Worm (Caenorhabditis elegans): ENCODE data around the gene C08F8.2.
A peak's percentile ranks its signal among the peaks of the same experiment; 100 is the strongest.

Gene C08F8.2

ce11 chrIV:11169652-11170051 lies 18.9 kb downstream of the C08F8.2 start, which contains the start of gene nhr-67:
Gene nhr-67, plus strand, starts transcription at chrIV:11169748.
- TF ChIP-seq snpc-4 (tag; optimal IDR thresholded peaks at IDR 0.05) (no peak), mab-5 (tag; optimal IDR thresholded peaks at IDR 0.05) (no peak), nhr-25 (tag; optimal IDR thresholded peaks at IDR 0.05) (no peak), ama-1 (optimal IDR thresholded peaks at IDR 0.05) (no peak), nhr-6 (tag; optimal IDR thresholded peaks at IDR 0.05) (no peak), ceh-82 (tag; optimal IDR thresholded peaks at IDR 0.05) (no peak), sma-3 (GFP tag; optimal IDR thresholded peaks at IDR 0.05) (no peak), aly-2 (tag; optimal IDR thresholded peaks at IDR 0.05) (no peak), lsy-2 (tag; optimal IDR thresholded peaks at IDR 0.05) (no peak), peb-1 (tag; optimal IDR thresholded peaks at IDR 0.05) (no peak), skn-1 (tag; optimal IDR thresholded peaks at IDR 0.05) (no peak), F13H6.1 (tag; optimal IDR thresholded peaks at IDR 0.05) (no peak), elt-1 (tag; optimal IDR thresholded peaks at IDR 0.05) (no peak), sma-9 (GFP tag; optimal IDR thresholded peaks at IDR 0.05) (no peak), sma-9 (tag; optimal IDR thresholded peaks at IDR 0.05) (no peak), mbf-1 (tag; optimal IDR thresholded peaks at IDR 0.05) (no peak), ztf-4 (tag; optimal IDR thresholded peaks at IDR 0.05) (no peak), unc-62 (GFP tag; optimal IDR thresholded peaks at IDR 0.05) (no peak)

- TF ChIP-seq crh-2 (tag; optimal IDR thresholded peaks at IDR 0.05) (no peak), fos-1 (tag; optimal IDR thresholded peaks at IDR 0.05) (peak; percentile 1), ama-1 (optimal IDR thresholded peaks at IDR 0.05) (no peak), sma-3 (GFP tag; optimal IDR thresholded peaks at IDR 0.05) (peak; percentile 29), dmd-4 (tag; optimal IDR thresholded peaks at IDR 0.05) (no peak)
These were observed 24.0 kb downstream of the C08F8.2 start for ce11 chrIV:11174772-11175171.

ce11 chrIV:11176967-11177366 lies 26.2 kb downstream of the C08F8.2 start, which contains the start of gene rap-3:
Gene rap-3, plus strand, starts transcription at chrIV:11177267.
- no peak for TF ChIP-seq blmp-1 (tag; optimal IDR thresholded peaks at IDR 0.05; ENCODE audit: insufficient read depth)
- TF ChIP-seq dmd-4 (tag; optimal IDR thresholded peaks at IDR 0.05) = no peak
- TF ChIP-seq snpc-4 (tag; optimal IDR thresholded peaks at IDR 0.05) = no peak
- no peak for TF ChIP-seq nhr-25 (tag; optimal IDR thresholded peaks at IDR 0.05)
- TF ChIP-seq egl-27 (tag; optimal IDR thresholded peaks at IDR 0.05) = no peak
- TF ChIP-seq ztf-11 (tag; optimal IDR thresholded peaks at IDR 0.05) = no peak
- no peak for TF ChIP-seq unc-39 (tag; optimal IDR thresholded peaks at IDR 0.05)
- no peak for TF ChIP-seq lsy-2 (tag; optimal IDR thresholded peaks at IDR 0.05)
- no peak for TF ChIP-seq nhr-129 (tag; optimal IDR thresholded peaks at IDR 0.05)
- TF ChIP-seq lin-13 (GFP tag; optimal IDR thresholded peaks at IDR 0.05) = no peak
- no peak for TF ChIP-seq nhr-237 (tag; optimal IDR thresholded peaks at IDR 0.05)
- TF ChIP-seq ZK546.5 (tag; optimal IDR thresholded peaks at IDR 0.05) = no peak
- no peak for TF ChIP-seq elt-3 (tag; optimal IDR thresholded peaks at IDR 0.05)
- no peak for TF ChIP-seq nhr-23 (tag; optimal IDR thresholded peaks at IDR 0.05)
- no peak for TF ChIP-seq ztf-4 (tag; optimal IDR thresholded peaks at IDR 0.05)
- TF ChIP-seq R02D3.7 (tag; optimal IDR thresholded peaks at IDR 0.05) = no peak

ce11 chrIV:11178495-11178894 lies 27.7 kb downstream of the C08F8.2 start, which contains the start of gene C08F8.9:
Gene C08F8.9, minus strand, starts transcription at chrIV:11178595.
- TF ChIP-seq elt-3 (tag; optimal IDR thresholded peaks at IDR 0.05) = no peak
- TF ChIP-seq nhr-6 (tag; optimal IDR thresholded peaks at IDR 0.05) = no peak
- TF ChIP-seq C34F6.9 (tag; optimal IDR thresholded peaks at IDR 0.05) = no peak
- TF ChIP-seq nhr-23 (tag; optimal IDR thresholded peaks at IDR 0.05) = no peak
- no peak for TF ChIP-seq snpc-4 (tag; optimal IDR thresholded peaks at IDR 0.05)
- no peak for TF ChIP-seq nhr-12 (tag; optimal IDR thresholded peaks at IDR 0.05)
- TF ChIP-seq crh-2 (tag; optimal IDR thresholded peaks at IDR 0.05) = no peak
- TF ChIP-seq unc-39 (tag; optimal IDR thresholded peaks at IDR 0.05) = no peak
- no peak for TF ChIP-seq fos-1 (tag; optimal IDR thresholded peaks at IDR 0.05)
- no peak for TF ChIP-seq peb-1 (tag; optimal IDR thresholded peaks at IDR 0.05)
- TF ChIP-seq alr-1 (tag; optimal IDR thresholded peaks at IDR 0.05) = no peak
- no peak for TF ChIP-seq nhr-21 (tag; optimal IDR thresholded peaks at IDR 0.05)
- TF ChIP-seq Y55F3AM.14 (GFP tag; optimal IDR thresholded peaks at IDR 0.05) = no peak
- no peak for TF ChIP-seq aly-2 (tag; optimal IDR thresholded peaks at IDR 0.05)
- TF ChIP-seq unc-55 (GFP tag; optimal IDR thresholded peaks at IDR 0.05) = no peak
- no peak for TF ChIP-seq ztf-1 (GFP tag; conservative IDR thresholded peaks at IDR 0.05)
- TF ChIP-seq ztf-11 (tag; optimal IDR thresholded peaks at IDR 0.05) = no peak
- TF ChIP-seq ceh-16 (tag; optimal IDR thresholded peaks at IDR 0.05) = no peak
